Worm (Caenorhabditis elegans) whole organism, L2 larva: ENCODE data around the gene F20D6.9.

ENCODE experiments used
- C34F6.9 ChIP-seq: fragments of 150-350 bp; optimal IDR thresholded peaks from 2 replicates; lab custom pipeline; 2014; ENCODE audit warnings: missing biosample characterization, missing genetic modification characterization
- Y55F3AM.14 ChIP-seq: fragments of 200-800 bp; sonication (Bioruptor generic); optimal IDR thresholded peaks from 2 replicates; lab custom pipeline; 2018; ENCODE audit warnings: mild to moderate bottlenecking, missing genetic modification characterization, missing compliant biosample characterization
- ZK546.5 ChIP-seq: sonication (generic microtip); optimal IDR thresholded peaks from 2 replicates; lab custom pipeline; 2017; ENCODE audit warnings: missing biosample characterization, missing genetic modification characterization
- alr-1 ChIP-seq: fragments of 150-350 bp; optimal IDR thresholded peaks from 2 replicates; lab custom pipeline; 2014; ENCODE audit warnings: missing biosample characterization, missing genetic modification characterization
- aly-2 ChIP-seq: fragments of 150-350 bp; optimal IDR thresholded peaks from 2 replicates; lab custom pipeline; 2014; ENCODE audit warnings: missing biosample characterization, missing genetic modification characterization
- ama-1 ChIP-seq: fragments of 150-350 bp; optimal IDR thresholded peaks from 2 replicates; lab custom pipeline; 2018; ENCODE audit warnings: inconsistent platforms
- blmp-1 ChIP-seq: sonication (generic microtip); optimal IDR thresholded peaks from 2 replicates; lab custom pipeline; 2017; ENCODE audit warnings: missing genetic modification characterization, mild to moderate bottlenecking, missing compliant biosample characterization, antibody characterized with exemption, moderate library complexity; ENCODE audit not compliant: insufficient read depth
- ceh-82 ChIP-seq: fragments of 150-350 bp; optimal IDR thresholded peaks from 2 replicates; lab custom pipeline; 2014; ENCODE audit warnings: missing biosample characterization, missing genetic modification characterization
- crh-2 ChIP-seq: sonication (generic microtip); optimal IDR thresholded peaks from 2 replicates; lab custom pipeline; 2017; ENCODE audit warnings: missing biosample characterization, missing genetic modification characterization
- dmd-4 ChIP-seq: sonication (generic microtip); optimal IDR thresholded peaks from 2 replicates; lab custom pipeline; 2017; ENCODE audit warnings: missing biosample characterization, missing genetic modification characterization
- elt-1 ChIP-seq: fragments of 150-350 bp; optimal IDR thresholded peaks from 2 replicates; lab custom pipeline; 2014; ENCODE audit warnings: missing biosample characterization, missing genetic modification characterization
- elt-3 ChIP-seq: sonication (generic microtip); optimal IDR thresholded peaks from 2 replicates; lab custom pipeline; 2017; ENCODE audit warnings: missing biosample characterization, missing genetic modification characterization
- fos-1 ChIP-seq: fragments of 150-350 bp; optimal IDR thresholded peaks from 2 replicates; lab custom pipeline; 2014; ENCODE audit warnings: missing biosample characterization, missing genetic modification characterization
- gmeb-1 ChIP-seq: fragments of 150-350 bp; optimal IDR thresholded peaks from 2 replicates; lab custom pipeline; 2014; ENCODE audit warnings: missing biosample characterization, missing genetic modification characterization
- lin-11 ChIP-seq: fragments of 150-350 bp; sonication (generic microtip); optimal IDR thresholded peaks from 2 replicates; lab custom pipeline; 2014; ENCODE audit warnings: missing biosample characterization, missing genetic modification characterization, inconsistent platforms, mixed read lengths
- lin-13 ChIP-seq: fragments of 150-350 bp; optimal IDR thresholded peaks from 2 replicates; lab custom pipeline; 2014; ENCODE audit warnings: missing biosample characterization, missing genetic modification reagents, missing genetic modification characterization
- lin-39 ChIP-seq: fragments of 150-350 bp; optimal IDR thresholded peaks from 2 replicates; lab custom pipeline; 2014; ENCODE audit warnings: missing biosample characterization, missing genetic modification reagents, missing genetic modification characterization
- lsy-2 ChIP-seq, 2 experiments: fragments of 150-350 bp in 1 of 2; sonication (generic microtip) in 1 of 2; optimal IDR thresholded peaks; 2 replicates each; lab custom pipeline; 2014 to 2017; ENCODE audit warnings: missing biosample characterization in 2 of 2, missing genetic modification characterization in 2 of 2
- mab-5 ChIP-seq: fragments of 150-350 bp; optimal IDR thresholded peaks from 2 replicates; lab custom pipeline; 2014; ENCODE audit warnings: missing biosample characterization, missing genetic modification characterization
- nhr-10 ChIP-seq: sonication (generic microtip); optimal IDR thresholded peaks from 2 replicates; lab custom pipeline; 2017; ENCODE audit warnings: missing biosample characterization, missing genetic modification characterization
- nhr-11 ChIP-seq: fragments of 150-350 bp; optimal IDR thresholded peaks from 2 replicates; lab custom pipeline; 2014; ENCODE audit warnings: missing biosample characterization, missing genetic modification characterization
- nhr-12 ChIP-seq: fragments of 150-350 bp; optimal IDR thresholded peaks from 2 replicates; lab custom pipeline; 2014; ENCODE audit warnings: missing biosample characterization, missing genetic modification characterization
- nhr-129 ChIP-seq: fragments of 150-350 bp; optimal IDR thresholded peaks from 2 replicates; lab custom pipeline; 2014; ENCODE audit warnings: missing biosample characterization, missing genetic modification characterization
- nhr-21 ChIP-seq: fragments of 150-350 bp; optimal IDR thresholded peaks from 2 replicates; lab custom pipeline; 2014; ENCODE audit warnings: missing biosample characterization, missing genetic modification characterization
- nhr-23 ChIP-seq: fragments of 150-350 bp; optimal IDR thresholded peaks from 2 replicates; lab custom pipeline; 2014; ENCODE audit warnings: missing biosample characterization, missing genetic modification reagents, missing genetic modification characterization
- nhr-25 ChIP-seq: fragments of 150-350 bp; sonication (generic microtip); optimal IDR thresholded peaks from 3 replicates; lab custom pipeline; 2014; ENCODE audit warnings: missing biosample characterization, missing genetic modification characterization
- nhr-6 ChIP-seq: fragments of 150-350 bp; optimal IDR thresholded peaks from 2 replicates; lab custom pipeline; 2014; ENCODE audit warnings: missing biosample characterization, missing genetic modification characterization
- nhr-77 ChIP-seq: fragments of 150-350 bp; optimal IDR thresholded peaks from 2 replicates; lab custom pipeline; 2014; ENCODE audit warnings: missing biosample characterization, missing genetic modification characterization
- peb-1 ChIP-seq: fragments of 150-350 bp; optimal IDR thresholded peaks from 2 replicates; lab custom pipeline; 2014; ENCODE audit warnings: missing biosample characterization, missing genetic modification characterization
- sem-4 ChIP-seq: fragments of 150-350 bp; optimal IDR thresholded peaks from 2 replicates; lab custom pipeline; 2014; ENCODE audit warnings: missing biosample characterization, missing genetic modification reagents, missing genetic modification characterization
- skn-1 ChIP-seq: sonication (generic microtip); optimal IDR thresholded peaks from 2 replicates; lab custom pipeline; 2017; ENCODE audit warnings: missing biosample characterization, missing genetic modification characterization
- sma-3 ChIP-seq: sonication (generic microtip); optimal IDR thresholded peaks from 2 replicates; lab custom pipeline; 2016; ENCODE audit warnings: missing genetic modification reagents, missing genetic modification characterization, missing compliant biosample characterization
- sma-9 ChIP-seq, 2 experiments: fragments of 150-350 bp in 1 of 2; sonication (generic microtip) in 1 of 2; optimal IDR thresholded peaks; 2 replicates each; lab custom pipeline; 2014 to 2016; ENCODE audit warnings: missing genetic modification characterization in 2 of 2, mild to moderate bottlenecking in 1 of 2, missing biosample characterization in 1 of 2, missing compliant biosample characterization in 1 of 2, missing genetic modification reagents in 1 of 2, moderate library complexity in 1 of 2
- snpc-4 ChIP-seq: fragments of 150-350 bp; optimal IDR thresholded peaks from 2 replicates; lab custom pipeline; 2014; ENCODE audit warnings: missing biosample characterization, missing genetic modification characterization
- unc-39 ChIP-seq: fragments of 150-350 bp; optimal IDR thresholded peaks from 2 replicates; lab custom pipeline; 2014; ENCODE audit warnings: missing biosample characterization, missing genetic modification characterization
- unc-55 ChIP-seq: fragments of 150-350 bp; sonication (generic microtip); optimal IDR thresholded peaks from 3 replicates; lab custom pipeline; 2014; ENCODE audit warnings: missing biosample characterization, missing genetic modification reagents, missing genetic modification characterization
- unc-62 ChIP-seq: fragments of 150-350 bp; optimal IDR thresholded peaks from 2 replicates; lab custom pipeline; 2014; ENCODE audit warnings: missing biosample characterization, missing genetic modification reagents, missing genetic modification characterization
- zag-1 ChIP-seq: fragments of 150-350 bp; optimal IDR thresholded peaks from 2 replicates; lab custom pipeline; 2014; ENCODE audit warnings: missing biosample characterization, missing genetic modification characterization
- ztf-1 ChIP-seq: fragments of 200-800 bp; sonication (Bioruptor generic); conservative IDR thresholded peaks from 2 replicates; pipeline ENCODE4 v1.3.6; 2022; ENCODE audit warnings: missing genetic modification characterization, missing compliant biosample characterization
- ztf-11 ChIP-seq: sonication (generic microtip); optimal IDR thresholded peaks from 2 replicates; lab custom pipeline; 2017; ENCODE audit warnings: missing biosample characterization, missing genetic modification characterization
- ztf-4 ChIP-seq: fragments of 150-350 bp; optimal IDR thresholded peaks from 2 replicates; lab custom pipeline; 2014; ENCODE audit warnings: missing biosample characterization, missing genetic modification characterization

Gene F20D6.9

ce11 chrV:8211993-8212392 is 34.7 kb upstream of the F20D6.9 start:
- TF ChIP-seq ama-1 (lab: Kevin White, UChicago) (no peak), aly-2 (tag; lab: Kevin White, UChicago) (no peak), sma-9 (GFP tag; optimal IDR thresholded peaks at IDR 0.05; lab: Kevin White, UChicago) (peak; percentile 44), sma-9 (tag; optimal IDR thresholded peaks at IDR 0.05; lab: Kevin White, UChicago) (no peak), lin-39 (no peak), ceh-82 (tag; lab: Kevin White, UChicago) (no peak), snpc-4 (no peak), unc-39 (no peak), elt-1 (tag; lab: Kevin White, UChicago) (no peak), nhr-6 (tag; lab: Kevin White, UChicago) (no peak), unc-55 (GFP tag; lab: Kevin White, UChicago) (no peak), mab-5 (no peak), peb-1 (no peak), skn-1 (tag; lab: Kevin White, UChicago) (no peak), C34F6.9 (tag; lab: Kevin White, UChicago) (peak; percentile 21), nhr-25 (no peak), lsy-2 (tag; optimal IDR thresholded peaks at IDR 0.05; lab: Kevin White, UChicago) (peak in 1 of 2 experiments; percentile 28), nhr-10 (tag; lab: Kevin White, UChicago) (no peak), ztf-4 (tag; lab: Kevin White, UChicago) (no peak), nhr-129 (tag; lab: Kevin White, UChicago) (no peak), elt-3 (tag; lab: Kevin White, UChicago) (no peak), ztf-1 (GFP tag; lab: Robert Waterston, UW) (no peak), gmeb-1 (tag; lab: Kevin White, UChicago) (no peak), nhr-21 (peak; percentile 1), crh-2 (tag; lab: Kevin White, UChicago) (peak; percentile 7)
- TF ChIP-seq, all 48 proteins: peak for 5

ce11 chrV:8210527-8210926 is 33.3 kb upstream of the F20D6.9 start:
- TF ChIP-seq ztf-11 (tag; lab: Kevin White, UChicago) (no peak), mab-5 (peak; percentile 17)

ce11 chrV:8206931-8207330 is 29.7 kb upstream of the F20D6.9 start, which contains the start of gene timp-1:
Gene timp-1, plus strand, starts transcription at chrV:8207235.
- TF ChIP-seq elt-3 (tag; lab: Kevin White, UChicago), result no peak
- no peak for TF ChIP-seq nhr-11
- TF ChIP-seq dmd-4 (tag; lab: Kevin White, UChicago), result no peak
- peak; percentile 66 for TF ChIP-seq blmp-1 (tag; lab: Kevin White, UChicago)

- TF ChIP-seq dmd-4 (tag; lab: Kevin White, UChicago), result no peak
- TF ChIP-seq fos-1, result peak; percentile 26
- TF ChIP-seq, all 48 proteins: peak for 1
Measured at ce11 chrV:8203085-8203643, 25.9 kb upstream of the F20D6.9 start, which contains the start of gene cest-17. Gene cest-17, plus strand, starts transcription at chrV:8203332.

ce11 chrV:8201229-8201858 is 24.1 kb upstream of the F20D6.9 start, which contains the start of gene cri-2:
Gene cri-2, plus strand, starts transcription at chrV:8201808.
- TF ChIP-seq elt-1 (tag; lab: Kevin White, UChicago), result no peak
- TF ChIP-seq sma-3 (GFP tag; lab: Kevin White, UChicago), result peak; percentile 27
- no peak for TF ChIP-seq lin-13 (GFP tag; lab: Kevin White, UChicago)
- TF ChIP-seq nhr-12 (tag; lab: Kevin White, UChicago), result no peak
- TF ChIP-seq sem-4 (tag; lab: Kevin White, UChicago), result peak; percentile 36
- no peak for TF ChIP-seq unc-39
- no peak for TF ChIP-seq zag-1
- TF ChIP-seq ama-1 (lab: Kevin White, UChicago), result no peak
- no peak for TF ChIP-seq nhr-10 (tag; lab: Kevin White, UChicago)
- no peak for TF ChIP-seq peb-1
- no peak for TF ChIP-seq unc-62
- TF ChIP-seq fos-1, result peak; percentile 56
- no peak for TF ChIP-seq ZK546.5 (tag; lab: Kevin White, UChicago)
- no peak for TF ChIP-seq ztf-11 (tag; lab: Kevin White, UChicago)
- TF ChIP-seq nhr-21, result no peak
- TF ChIP-seq lsy-2 (tag; optimal IDR thresholded peaks at IDR 0.05; lab: Kevin White, UChicago), result peak in 1 of 2 experiments; percentile 19
- no peak for TF ChIP-seq snpc-4
- peak; percentile 18 for TF ChIP-seq sma-9 (GFP tag; optimal IDR thresholded peaks at IDR 0.05; lab: Kevin White, UChicago)
- no peak for TF ChIP-seq sma-9 (tag; optimal IDR thresholded peaks at IDR 0.05; lab: Kevin White, UChicago)
- no peak for TF ChIP-seq nhr-77 (tag; lab: Kevin White, UChicago)
- no peak for TF ChIP-seq elt-3 (tag; lab: Kevin White, UChicago)
- no peak for TF ChIP-seq nhr-23 (tag; lab: Kevin White, UChicago)
- TF ChIP-seq Y55F3AM.14, result no peak
- TF ChIP-seq mab-5, result no peak
- TF ChIP-seq lin-11, result no peak
- TF ChIP-seq alr-1 (tag; lab: Kevin White, UChicago), result no peak
- no peak for TF ChIP-seq ztf-1 (GFP tag; lab: Robert Waterston, UW)
- no peak for TF ChIP-seq unc-55 (GFP tag; lab: Kevin White, UChicago)
- TF ChIP-seq nhr-129 (tag; lab: Kevin White, UChicago), result no peak
- TF ChIP-seq nhr-6 (tag; lab: Kevin White, UChicago), result no peak
- TF ChIP-seq dmd-4 (tag; lab: Kevin White, UChicago), result no peak
- no peak for TF ChIP-seq ztf-4 (tag; lab: Kevin White, UChicago)
- TF ChIP-seq ceh-82 (tag; lab: Kevin White, UChicago), result no peak
